Worm (Caenorhabditis elegans) whole organism, midembryonic: ENCODE data around the gene moc-3.

Experiments
- T22C8.4 ChIP-seq: fragments of 200-800 bp; sonication (Bioruptor generic); IDR thresholded peaks from 2 replicates; pipeline ENCODE4 v1.3.6; 2022; ENCODE audit warnings: missing genetic modification characterization, missing compliant biosample characterization
- cog-1 ChIP-seq: sonication (generic microtip); optimal IDR thresholded peaks from 2 replicates; lab custom pipeline; 2016; ENCODE audit warnings: missing genetic modification characterization, missing compliant biosample characterization
- flt-1 ChIP-seq: fragments of 200-800 bp; sonication (Bioruptor generic); IDR thresholded peaks from 2 replicates; pipeline ENCODE4 v1.3.6; 2022; ENCODE audit warnings: missing genetic modification characterization, missing compliant biosample characterization
- klf-2 ChIP-seq: fragments of 200-800 bp; sonication (Bioruptor generic); conservative IDR thresholded peaks from 2 replicates; pipeline ENCODE4 v1.3.6; 2022; ENCODE audit warnings: missing genetic modification reagents, missing genetic modification characterization, missing compliant biosample characterization
- med-1 ChIP-seq: sonication (generic microtip); optimal IDR thresholded peaks from 2 replicates; lab custom pipeline; 2017; ENCODE audit warnings: missing genetic modification characterization, mild to moderate bottlenecking, missing compliant biosample characterization, antibody characterized with exemption, missing genetic modification reagents; ENCODE audit not compliant: insufficient read depth
- ref-1 ChIP-seq: fragments of 200-800 bp; sonication (Bioruptor generic); conservative IDR thresholded peaks from 2 replicates; pipeline ENCODE4 v1.3.6; 2022; ENCODE audit warnings: missing genetic modification reagents, missing genetic modification characterization, missing compliant biosample characterization
- tab-1 ChIP-seq: fragments of 200-800 bp; sonication (Bioruptor generic); IDR thresholded peaks from 2 replicates; pipeline ENCODE4 v1.3.6; 2022; ENCODE audit warnings: missing genetic modification characterization, missing compliant biosample characterization
- ztf-23 ChIP-seq: fragments of 200-800 bp; sonication (Bioruptor generic); IDR thresholded peaks from 2 replicates; pipeline ENCODE4 v1.3.6; 2022; ENCODE audit warnings: missing genetic modification reagents, missing genetic modification characterization, missing compliant biosample characterization
- ztf-29 ChIP-seq: fragments of 200-800 bp; sonication (Bioruptor generic); IDR thresholded peaks from 2 replicates; pipeline ENCODE4 v1.3.6; 2022; ENCODE audit warnings: missing genetic modification reagents, missing genetic modification characterization, missing compliant biosample characterization

The moc-3 gene

ce11 chrIV:8133536-8133935 lies 3.2 kb downstream of the moc-3 start, which contains the start of gene sph-1:
Gene sph-1, minus strand, starts transcription at chrIV:8133558.
- TF ChIP-seq flt-1 (GFP tag; lab: Robert Waterston, UW) = no peak
- no peak for TF ChIP-seq tab-1 (GFP tag; lab: Robert Waterston, UW)
- TF ChIP-seq ztf-29 (GFP tag; lab: Robert Waterston, UW) = no peak
- no peak for TF ChIP-seq ref-1 (GFP tag; lab: Robert Waterston, UW)
- TF ChIP-seq cog-1 (tag; lab: Kevin White, UChicago) = no peak
- no peak for TF ChIP-seq T22C8.4 (GFP tag; lab: Robert Waterston, UW)
- no peak for TF ChIP-seq med-1 (GFP tag; lab: Kevin White, UChicago)
- TF ChIP-seq ztf-23 (GFP tag; lab: Robert Waterston, UW) = no peak
- no peak for TF ChIP-seq klf-2 (GFP tag; lab: Robert Waterston, UW)

ce11 chrIV:8136005-8136512 lies 5.7 kb downstream of the moc-3 start, which contains the start of the genes isp-1 and islo-1:
Gene isp-1, minus strand, starts transcription at chrIV:8136055.
Gene islo-1, plus strand, starts transcription at chrIV:8136389.
- TF ChIP-seq klf-2 (GFP tag; lab: Robert Waterston, UW) (no peak), med-1 (GFP tag; lab: Kevin White, UChicago) (no peak), tab-1 (GFP tag; lab: Robert Waterston, UW) (0 out of 2 replicates have a peak, but pooled peaks have one; percentile 16), ref-1 (GFP tag; lab: Robert Waterston, UW) (no peak), ztf-23 (GFP tag; lab: Robert Waterston, UW) (0 out of 2 replicates have a peak, but pooled peaks have one; percentile 31), cog-1 (tag; lab: Kevin White, UChicago) (no peak), T22C8.4 (GFP tag; lab: Robert Waterston, UW) (no peak), flt-1 (GFP tag; lab: Robert Waterston, UW) (no peak), ztf-29 (GFP tag; lab: Robert Waterston, UW) (no peak)

ce11 chrIV:8136548-8136947 lies 6.2 kb downstream of the moc-3 start:
- TF ChIP-seq ref-1 (GFP tag; lab: Robert Waterston, UW) (no peak), med-1 (GFP tag; lab: Kevin White, UChicago) (no peak), tab-1 (GFP tag; lab: Robert Waterston, UW) (no peak), ztf-23 (GFP tag; lab: Robert Waterston, UW) (no peak), cog-1 (tag; lab: Kevin White, UChicago) (no peak), flt-1 (GFP tag; lab: Robert Waterston, UW) (no peak), klf-2 (GFP tag; lab: Robert Waterston, UW) (no peak), ztf-29 (GFP tag; lab: Robert Waterston, UW) (no peak), T22C8.4 (GFP tag; lab: Robert Waterston, UW) (no peak)

ce11 chrIV:8138984-8139383 lies 8.6 kb downstream of the moc-3 start, which contains the start of gene pmk-3:
Gene pmk-3, plus strand, starts transcription at chrIV:8139219.
- no peak for TF ChIP-seq ztf-23 (GFP tag; lab: Robert Waterston, UW)

- TF ChIP-seq cog-1 (tag; lab: Kevin White, UChicago) (no peak), med-1 (GFP tag; lab: Kevin White, UChicago) (no peak), flt-1 (GFP tag; lab: Robert Waterston, UW) (no peak), T22C8.4 (GFP tag; lab: Robert Waterston, UW) (no peak), ref-1 (GFP tag; lab: Robert Waterston, UW) (no peak), tab-1 (GFP tag; lab: Robert Waterston, UW) (no peak), ztf-29 (GFP tag; lab: Robert Waterston, UW) (no peak), ztf-23 (GFP tag; lab: Robert Waterston, UW) (no peak), klf-2 (GFP tag; lab: Robert Waterston, UW) (no peak)
Measured at ce11 chrIV:8142735-8143550, 12.6 kb downstream of the moc-3 start, which contains the start of gene pmk-2. Gene pmk-2, plus strand, starts transcription at chrIV:8143500.

- TF ChIP-seq flt-1 (GFP tag; lab: Robert Waterston, UW) = no peak
- TF ChIP-seq T22C8.4 (GFP tag; lab: Robert Waterston, UW) = no peak
- no peak for TF ChIP-seq cog-1 (tag; lab: Kevin White, UChicago)
- TF ChIP-seq ztf-29 (GFP tag; lab: Robert Waterston, UW) = no peak
- no peak for TF ChIP-seq med-1 (GFP tag; lab: Kevin White, UChicago)
- TF ChIP-seq ztf-23 (GFP tag; lab: Robert Waterston, UW) = no peak
- TF ChIP-seq ref-1 (GFP tag; lab: Robert Waterston, UW) = no peak
Measured at ce11 chrIV:8144341-8144740, 14.0 kb downstream of the moc-3 start.

ce11 chrIV:8146283-8146682 lies 15.9 kb downstream of the moc-3 start:
- TF ChIP-seq cog-1 (tag; lab: Kevin White, UChicago) (no peak), ztf-23 (GFP tag; lab: Robert Waterston, UW) (no peak), tab-1 (GFP tag; lab: Robert Waterston, UW) (no peak), T22C8.4 (GFP tag; lab: Robert Waterston, UW) (no peak), med-1 (GFP tag; lab: Kevin White, UChicago) (no peak), ref-1 (GFP tag; lab: Robert Waterston, UW) (no peak), ztf-29 (GFP tag; lab: Robert Waterston, UW) (no peak), klf-2 (GFP tag; lab: Robert Waterston, UW) (no peak), flt-1 (GFP tag; lab: Robert Waterston, UW) (no peak)

ce11 chrIV:8148494-8148893 lies 18.1 kb downstream of the moc-3 start, which contains the start of gene pmk-1:
Gene pmk-1, plus strand, starts transcription at chrIV:8148794.
- no peak for TF ChIP-seq T22C8.4 (GFP tag; lab: Robert Waterston, UW)

ce11 chrIV:8151721-8152120 lies 21.4 kb downstream of the moc-3 start:
- TF ChIP-seq klf-2 (GFP tag; lab: Robert Waterston, UW) = no peak
- no peak for TF ChIP-seq tab-1 (GFP tag; lab: Robert Waterston, UW)
- TF ChIP-seq med-1 (GFP tag; lab: Kevin White, UChicago) = no peak
- TF ChIP-seq ztf-23 (GFP tag; lab: Robert Waterston, UW) = no peak
